Worm (Caenorhabditis elegans) whole organism, L1 larva: ENCODE data around the gene cdk-11.1.

Experiments used
- blmp-1 ChIP-seq: fragments of 150-350 bp; optimal IDR thresholded peaks from 2 replicates; lab custom pipeline; 2014; ENCODE audit warnings: missing biosample characterization, missing genetic modification characterization
- egl-27 ChIP-seq, 2 experiments: fragments of 150-350 bp in 1 of 2; sonication (generic microtip); optimal IDR thresholded peaks; 3 replicates each; lab custom pipeline; 2017 to 2018; ENCODE audit warnings: missing biosample characterization in 2 of 2, missing genetic modification characterization in 2 of 2, missing genetic modification reagents in 2 of 2
- fkh-10 ChIP-seq: sonication (generic microtip); optimal IDR thresholded peaks from 2 replicates; lab custom pipeline; 2017; ENCODE audit warnings: missing biosample characterization, missing genetic modification reagents, missing genetic modification characterization
- hpl-2 ChIP-seq: fragments of 150-350 bp; optimal IDR thresholded peaks from 2 replicates; lab custom pipeline; 2014; ENCODE audit warnings: missing biosample characterization, missing genetic modification reagents, missing genetic modification characterization
- jun-1 ChIP-seq: fragments of 150-350 bp; optimal IDR thresholded peaks from 2 replicates; lab custom pipeline; 2014; ENCODE audit warnings: missing biosample characterization, missing genetic modification reagents, missing genetic modification characterization
- lin-15B ChIP-seq: fragments of 150-350 bp; sonication (generic microtip); optimal IDR thresholded peaks from 3 replicates; lab custom pipeline; 2014; ENCODE audit warnings: missing biosample characterization, missing genetic modification characterization
- nhr-12 ChIP-seq: sonication (generic microtip); optimal IDR thresholded peaks from 2 replicates; lab custom pipeline; 2017; ENCODE audit warnings: missing biosample characterization, missing genetic modification characterization
- pag-3 ChIP-seq: sonication (generic microtip); optimal IDR thresholded peaks from 2 replicates; lab custom pipeline; 2017; ENCODE audit warnings: missing genetic modification characterization, mild to moderate bottlenecking, missing compliant biosample characterization, antibody characterized with exemption, borderline replicate concordance; ENCODE audit not compliant: insufficient read depth
- snpc-4 ChIP-seq: fragments of 150-350 bp; optimal IDR thresholded peaks from 2 replicates; lab custom pipeline; 2014; ENCODE audit warnings: missing biosample characterization, missing genetic modification characterization
- sox-4 ChIP-seq: sonication (generic microtip); optimal IDR thresholded peaks from 2 replicates; lab custom pipeline; 2016; ENCODE audit warnings: missing genetic modification characterization, missing compliant biosample characterization
- vab-15 ChIP-seq: sonication (generic microtip); optimal IDR thresholded peaks from 2 replicates; lab custom pipeline; 2017; ENCODE audit warnings: missing genotype, mild to moderate bottlenecking, missing genetic modification characterization, missing compliant biosample characterization

DNA sequence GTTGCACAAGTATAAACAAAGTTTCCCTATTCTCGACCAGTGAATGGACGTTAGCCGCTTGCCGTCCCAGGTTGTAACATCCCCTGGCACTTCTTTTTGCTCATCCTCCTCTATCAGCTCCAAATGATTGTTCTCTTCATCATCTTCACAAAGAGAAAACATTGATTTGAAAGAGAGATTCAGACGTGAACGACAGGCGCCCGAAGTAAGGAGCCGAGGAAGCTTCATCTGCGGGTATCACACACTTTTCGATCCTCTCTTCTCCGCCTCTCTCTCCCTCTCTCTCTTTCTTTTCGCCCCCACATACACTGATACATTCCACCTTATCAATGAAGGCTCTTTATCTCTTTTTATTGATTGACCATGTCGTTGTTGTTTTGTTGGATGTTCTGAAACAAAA is 23.7 kb downstream of the cdk-11.1 start:
- TF ChIP-seq vab-15 (no peak), blmp-1 (tag; lab: Kevin White, UChicago) (no peak), snpc-4 (tag; lab: Kevin White, UChicago) (no peak), fkh-10 (GFP tag; lab: Kevin White, UChicago) (no peak), egl-27 (tag; optimal IDR thresholded peaks at IDR 0.05; lab: Kevin White, UChicago) (no peak), sox-4 (no peak), jun-1 (tag; lab: Kevin White, UChicago) (no peak), nhr-12 (tag; lab: Kevin White, UChicago) (no peak), hpl-2 (GFP tag; lab: Kevin White, UChicago) (no peak), pag-3 (tag; lab: Kevin White, UChicago) (no peak), lin-15B (no peak)
